Worm (Caenorhabditis elegans) whole organism, L2 larva: Measurements from ENCODE around the gene sec-3.

ENCODE experiments used
- C34F6.9 ChIP-seq: fragments of 150-350 bp; optimal IDR thresholded peaks from 2 replicates; lab custom pipeline; 2014; ENCODE audit warnings: missing biosample characterization, missing genetic modification characterization
- R02D3.7 ChIP-seq: fragments of 150-350 bp; optimal IDR thresholded peaks from 2 replicates; lab custom pipeline; 2014; ENCODE audit warnings: missing biosample characterization, missing genetic modification characterization
- Y55F3AM.14 ChIP-seq: fragments of 200-800 bp; sonication (Bioruptor generic); optimal IDR thresholded peaks from 2 replicates; lab custom pipeline; 2018; ENCODE audit warnings: mild to moderate bottlenecking, missing genetic modification characterization, missing compliant biosample characterization
- ZK546.5 ChIP-seq: sonication (generic microtip); optimal IDR thresholded peaks from 2 replicates; lab custom pipeline; 2017; ENCODE audit warnings: missing biosample characterization, missing genetic modification characterization
- alr-1 ChIP-seq: fragments of 150-350 bp; optimal IDR thresholded peaks from 2 replicates; lab custom pipeline; 2014; ENCODE audit warnings: missing biosample characterization, missing genetic modification characterization
- aly-2 ChIP-seq: fragments of 150-350 bp; optimal IDR thresholded peaks from 2 replicates; lab custom pipeline; 2014; ENCODE audit warnings: missing biosample characterization, missing genetic modification characterization
- ama-1 ChIP-seq: fragments of 150-350 bp; optimal IDR thresholded peaks from 2 replicates; lab custom pipeline; 2018; ENCODE audit warnings: inconsistent platforms
- blmp-1 ChIP-seq: sonication (generic microtip); optimal IDR thresholded peaks from 2 replicates; lab custom pipeline; 2017; ENCODE audit warnings: missing genetic modification characterization, mild to moderate bottlenecking, missing compliant biosample characterization, antibody characterized with exemption, moderate library complexity; ENCODE audit not compliant: insufficient read depth
- ceh-16 ChIP-seq: fragments of 150-350 bp; optimal IDR thresholded peaks from 2 replicates; lab custom pipeline; 2014; ENCODE audit warnings: missing biosample characterization, missing genetic modification characterization
- ceh-82 ChIP-seq: fragments of 150-350 bp; optimal IDR thresholded peaks from 2 replicates; lab custom pipeline; 2014; ENCODE audit warnings: missing biosample characterization, missing genetic modification characterization
- crh-2 ChIP-seq: sonication (generic microtip); optimal IDR thresholded peaks from 2 replicates; lab custom pipeline; 2017; ENCODE audit warnings: missing biosample characterization, missing genetic modification characterization
- dmd-4 ChIP-seq: sonication (generic microtip); optimal IDR thresholded peaks from 2 replicates; lab custom pipeline; 2017; ENCODE audit warnings: missing biosample characterization, missing genetic modification characterization
- egl-27 ChIP-seq: sonication (generic microtip); optimal IDR thresholded peaks from 3 replicates; lab custom pipeline; 2017; ENCODE audit warnings: missing biosample characterization, missing genetic modification reagents, missing genetic modification characterization
- elt-1 ChIP-seq: fragments of 150-350 bp; optimal IDR thresholded peaks from 2 replicates; lab custom pipeline; 2014; ENCODE audit warnings: missing biosample characterization, missing genetic modification characterization
- elt-3 ChIP-seq: sonication (generic microtip); optimal IDR thresholded peaks from 2 replicates; lab custom pipeline; 2017; ENCODE audit warnings: missing biosample characterization, missing genetic modification characterization
- fos-1 ChIP-seq: fragments of 150-350 bp; optimal IDR thresholded peaks from 2 replicates; lab custom pipeline; 2014; ENCODE audit warnings: missing biosample characterization, missing genetic modification characterization
- gmeb-1 ChIP-seq: fragments of 150-350 bp; optimal IDR thresholded peaks from 2 replicates; lab custom pipeline; 2014; ENCODE audit warnings: missing biosample characterization, missing genetic modification characterization
- lin-11 ChIP-seq: fragments of 150-350 bp; sonication (generic microtip); optimal IDR thresholded peaks from 2 replicates; lab custom pipeline; 2014; ENCODE audit warnings: missing biosample characterization, missing genetic modification characterization, inconsistent platforms, mixed read lengths
- lin-39 ChIP-seq: fragments of 150-350 bp; optimal IDR thresholded peaks from 2 replicates; lab custom pipeline; 2014; ENCODE audit warnings: missing biosample characterization, missing genetic modification reagents, missing genetic modification characterization
- lsy-2 ChIP-seq, 2 experiments: fragments of 150-350 bp in 1 of 2; sonication (generic microtip) in 1 of 2; optimal IDR thresholded peaks; 2 replicates each; lab custom pipeline; 2014 to 2017; ENCODE audit warnings: missing biosample characterization in 2 of 2, missing genetic modification characterization in 2 of 2
- mab-5 ChIP-seq: fragments of 150-350 bp; optimal IDR thresholded peaks from 2 replicates; lab custom pipeline; 2014; ENCODE audit warnings: missing biosample characterization, missing genetic modification characterization
- mbf-1 ChIP-seq: sonication (generic microtip); optimal IDR thresholded peaks from 2 replicates; lab custom pipeline; 2017; ENCODE audit warnings: missing biosample characterization, missing genetic modification characterization
- nhr-10 ChIP-seq: sonication (generic microtip); optimal IDR thresholded peaks from 2 replicates; lab custom pipeline; 2017; ENCODE audit warnings: missing biosample characterization, missing genetic modification characterization
- nhr-11 ChIP-seq: fragments of 150-350 bp; optimal IDR thresholded peaks from 2 replicates; lab custom pipeline; 2014; ENCODE audit warnings: missing biosample characterization, missing genetic modification characterization
- nhr-12 ChIP-seq: fragments of 150-350 bp; optimal IDR thresholded peaks from 2 replicates; lab custom pipeline; 2014; ENCODE audit warnings: missing biosample characterization, missing genetic modification characterization
- nhr-129 ChIP-seq: fragments of 150-350 bp; optimal IDR thresholded peaks from 2 replicates; lab custom pipeline; 2014; ENCODE audit warnings: missing biosample characterization, missing genetic modification characterization
- nhr-21 ChIP-seq: fragments of 150-350 bp; optimal IDR thresholded peaks from 2 replicates; lab custom pipeline; 2014; ENCODE audit warnings: missing biosample characterization, missing genetic modification characterization
- nhr-23 ChIP-seq: fragments of 150-350 bp; optimal IDR thresholded peaks from 2 replicates; lab custom pipeline; 2014; ENCODE audit warnings: missing biosample characterization, missing genetic modification reagents, missing genetic modification characterization
- nhr-237 ChIP-seq: fragments of 150-350 bp; optimal IDR thresholded peaks from 2 replicates; lab custom pipeline; 2014; ENCODE audit warnings: missing biosample characterization, missing genetic modification characterization
- nhr-25 ChIP-seq: fragments of 150-350 bp; sonication (generic microtip); optimal IDR thresholded peaks from 3 replicates; lab custom pipeline; 2014; ENCODE audit warnings: missing biosample characterization, missing genetic modification characterization
- nhr-6 ChIP-seq: fragments of 150-350 bp; optimal IDR thresholded peaks from 2 replicates; lab custom pipeline; 2014; ENCODE audit warnings: missing biosample characterization, missing genetic modification characterization
- nhr-77 ChIP-seq: fragments of 150-350 bp; optimal IDR thresholded peaks from 2 replicates; lab custom pipeline; 2014; ENCODE audit warnings: missing biosample characterization, missing genetic modification characterization
- peb-1 ChIP-seq: fragments of 150-350 bp; optimal IDR thresholded peaks from 2 replicates; lab custom pipeline; 2014; ENCODE audit warnings: missing biosample characterization, missing genetic modification characterization
- sem-4 ChIP-seq: fragments of 150-350 bp; optimal IDR thresholded peaks from 2 replicates; lab custom pipeline; 2014; ENCODE audit warnings: missing biosample characterization, missing genetic modification reagents, missing genetic modification characterization
- skn-1 ChIP-seq: sonication (generic microtip); optimal IDR thresholded peaks from 2 replicates; lab custom pipeline; 2017; ENCODE audit warnings: missing biosample characterization, missing genetic modification characterization
- sma-3 ChIP-seq: sonication (generic microtip); optimal IDR thresholded peaks from 2 replicates; lab custom pipeline; 2016; ENCODE audit warnings: missing genetic modification reagents, missing genetic modification characterization, missing compliant biosample characterization
- sma-9 ChIP-seq, 2 experiments: fragments of 150-350 bp in 1 of 2; sonication (generic microtip) in 1 of 2; optimal IDR thresholded peaks; 2 replicates each; lab custom pipeline; 2014 to 2016; ENCODE audit warnings: missing genetic modification characterization in 2 of 2, mild to moderate bottlenecking in 1 of 2, missing biosample characterization in 1 of 2, missing compliant biosample characterization in 1 of 2, missing genetic modification reagents in 1 of 2, moderate library complexity in 1 of 2
- snpc-4 ChIP-seq: fragments of 150-350 bp; optimal IDR thresholded peaks from 2 replicates; lab custom pipeline; 2014; ENCODE audit warnings: missing biosample characterization, missing genetic modification characterization
- unc-39 ChIP-seq: fragments of 150-350 bp; optimal IDR thresholded peaks from 2 replicates; lab custom pipeline; 2014; ENCODE audit warnings: missing biosample characterization, missing genetic modification characterization
- unc-55 ChIP-seq: fragments of 150-350 bp; sonication (generic microtip); optimal IDR thresholded peaks from 3 replicates; lab custom pipeline; 2014; ENCODE audit warnings: missing biosample characterization, missing genetic modification reagents, missing genetic modification characterization
- unc-62 ChIP-seq: fragments of 150-350 bp; optimal IDR thresholded peaks from 2 replicates; lab custom pipeline; 2014; ENCODE audit warnings: missing biosample characterization, missing genetic modification reagents, missing genetic modification characterization
- zag-1 ChIP-seq: fragments of 150-350 bp; optimal IDR thresholded peaks from 2 replicates; lab custom pipeline; 2014; ENCODE audit warnings: missing biosample characterization, missing genetic modification characterization
- ztf-1 ChIP-seq: fragments of 200-800 bp; sonication (Bioruptor generic); conservative IDR thresholded peaks from 2 replicates; pipeline ENCODE4 v1.3.6; 2022; ENCODE audit warnings: missing genetic modification characterization, missing compliant biosample characterization
- ztf-11 ChIP-seq: sonication (generic microtip); optimal IDR thresholded peaks from 2 replicates; lab custom pipeline; 2017; ENCODE audit warnings: missing biosample characterization, missing genetic modification characterization
- ztf-4 ChIP-seq: fragments of 150-350 bp; optimal IDR thresholded peaks from 2 replicates; lab custom pipeline; 2014; ENCODE audit warnings: missing biosample characterization, missing genetic modification characterization

sec-3 gene

DNA sequence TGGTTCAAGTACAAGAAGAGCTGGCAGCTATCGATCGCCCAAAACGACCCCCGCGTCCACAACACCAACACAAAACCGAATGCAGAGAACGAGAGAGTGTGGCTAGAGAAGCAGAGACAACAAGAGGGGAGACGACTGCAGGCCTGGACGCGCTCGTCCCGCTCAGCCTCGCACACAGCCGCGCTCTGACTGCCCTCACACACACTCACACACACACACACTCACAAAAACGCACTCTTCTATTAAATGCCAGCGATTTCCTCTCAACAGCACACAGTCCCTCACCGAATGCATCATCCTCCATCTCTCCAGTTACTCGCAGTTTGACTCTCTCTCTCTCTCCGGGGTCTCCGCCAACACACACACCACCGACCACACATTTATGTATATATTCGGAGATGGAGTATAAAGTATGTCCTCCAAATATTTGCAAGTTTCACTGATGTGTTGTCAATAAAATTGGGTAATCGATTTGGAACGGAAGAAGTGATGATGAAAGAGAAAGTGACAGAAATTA, 28.0 kb upstream of the sec-3 start (continued):
- TF ChIP-seq nhr-6 (tag; lab: Kevin White, UChicago) (peak; percentile 91), nhr-129 (tag; lab: Kevin White, UChicago) (peak; percentile 98), alr-1 (no peak), egl-27 (tag; lab: Kevin White, UChicago) (peak; percentile 95), mbf-1 (tag; lab: Kevin White, UChicago) (no peak), nhr-12 (tag; lab: Kevin White, UChicago) (no peak), lin-11 (tag; lab: Kevin White, UChicago) (peak; percentile 91), zag-1 (tag; lab: Kevin White, UChicago) (peak; percentile 91), mab-5 (tag; lab: Kevin White, UChicago) (peak; percentile 85), peb-1 (tag; lab: Kevin White, UChicago) (peak; percentile 44), nhr-10 (tag; lab: Kevin White, UChicago) (no peak), unc-39 (tag; lab: Kevin White, UChicago) (peak; percentile 92), R02D3.7 (tag; lab: Kevin White, UChicago) (no peak), elt-1 (tag; lab: Kevin White, UChicago) (no peak), sem-4 (tag; lab: Kevin White, UChicago) (peak; percentile 92), nhr-25 (tag; lab: Kevin White, UChicago) (peak; percentile 93)

DNA sequence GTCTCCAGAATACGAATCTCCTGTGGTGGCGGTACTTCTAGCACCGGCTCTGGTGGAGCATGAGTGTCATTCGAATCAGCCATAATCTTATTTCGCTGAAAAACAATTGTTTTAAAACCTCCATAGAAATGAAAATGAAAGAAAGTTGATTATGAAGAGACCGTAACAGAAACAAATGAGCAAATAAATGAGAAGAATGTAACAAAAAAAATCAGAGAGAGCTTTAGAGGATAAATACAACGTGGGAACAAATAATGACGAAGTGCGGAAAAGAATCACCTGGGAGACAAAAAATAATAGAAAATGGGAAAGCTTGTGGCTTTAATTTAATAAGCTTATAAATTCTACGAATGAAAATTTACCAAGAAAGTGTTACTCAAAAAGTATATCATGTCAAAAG, 27.3 kb upstream of the sec-3 start, which contains the start of gene spc-1:
spc-1 (minus strand) TSS at position 101 of the 400 bp plus-strand sequence.
- TF ChIP-seq peb-1 (tag; lab: Kevin White, UChicago) = no peak
- no peak for TF ChIP-seq snpc-4
- TF ChIP-seq crh-2 (tag; lab: Kevin White, UChicago) = no peak
- no peak for TF ChIP-seq nhr-10 (tag; lab: Kevin White, UChicago)
- TF ChIP-seq nhr-21 (tag; lab: Kevin White, UChicago) = no peak
- TF ChIP-seq fos-1 = no peak
- no peak for TF ChIP-seq dmd-4 (tag; lab: Kevin White, UChicago)
- no peak for TF ChIP-seq aly-2 (tag; lab: Kevin White, UChicago)
- TF ChIP-seq nhr-23 (tag; lab: Kevin White, UChicago) = no peak
- TF ChIP-seq mab-5 (tag; lab: Kevin White, UChicago) = no peak
- TF ChIP-seq ztf-4 (tag; lab: Kevin White, UChicago) = no peak
- TF ChIP-seq blmp-1 (tag; lab: Kevin White, UChicago) = no peak
- no peak for TF ChIP-seq nhr-77
- no peak for TF ChIP-seq nhr-237 (tag; lab: Kevin White, UChicago)
- TF ChIP-seq ceh-16 = no peak
- no peak for TF ChIP-seq gmeb-1 (tag; lab: Kevin White, UChicago)
- TF ChIP-seq zag-1 (tag; lab: Kevin White, UChicago) = no peak

DNA sequence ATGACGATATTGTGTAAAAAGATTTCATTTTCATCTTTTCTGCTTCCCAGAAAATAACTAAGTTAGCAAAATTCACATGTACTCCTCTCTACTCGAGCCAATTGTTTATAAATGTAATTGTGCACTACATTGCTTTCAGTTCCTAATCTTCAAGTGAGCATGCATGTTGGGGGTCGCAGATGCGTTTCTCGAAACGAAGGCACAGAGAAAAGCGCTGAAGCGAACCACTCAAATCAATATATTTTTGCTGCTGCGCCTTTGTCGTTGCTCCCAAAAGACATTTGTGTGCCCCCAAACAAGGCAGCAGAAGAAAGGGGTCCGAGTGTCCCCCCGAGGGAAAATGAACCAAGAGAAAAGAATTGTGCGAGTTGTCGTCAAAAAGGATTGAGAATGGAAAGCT, 26.6 kb upstream of the sec-3 start:
- TF ChIP-seq ceh-82 (tag; lab: Kevin White, UChicago) (no peak), alr-1 (no peak), fos-1 (no peak), ztf-1 (no peak), nhr-21 (tag; lab: Kevin White, UChicago) (no peak), nhr-11 (tag; lab: Kevin White, UChicago) (no peak), R02D3.7 (tag; lab: Kevin White, UChicago) (no peak), nhr-237 (tag; lab: Kevin White, UChicago) (no peak), lin-11 (tag; lab: Kevin White, UChicago) (no peak), Y55F3AM.14 (GFP tag; lab: Kevin White, UChicago) (peak; percentile 42), skn-1 (tag; lab: Kevin White, UChicago) (no peak), nhr-129 (tag; lab: Kevin White, UChicago) (peak; percentile 2), nhr-10 (tag; lab: Kevin White, UChicago) (no peak), aly-2 (tag; lab: Kevin White, UChicago) (no peak), ama-1 (no peak), elt-3 (tag; lab: Kevin White, UChicago) (no peak), mab-5 (tag; lab: Kevin White, UChicago) (peak; percentile 0), sem-4 (tag; lab: Kevin White, UChicago) (no peak), unc-62 (GFP tag; lab: Kevin White, UChicago) (no peak), mbf-1 (tag; lab: Kevin White, UChicago) (no peak), sma-3 (GFP tag; lab: Kevin White, UChicago) (no peak), peb-1 (tag; lab: Kevin White, UChicago) (no peak), C34F6.9 (peak; percentile 62), nhr-6 (tag; lab: Kevin White, UChicago) (no peak), crh-2 (tag; lab: Kevin White, UChicago) (no peak), snpc-4 (no peak), ztf-11 (no peak), elt-1 (tag; lab: Kevin White, UChicago) (no peak), ztf-4 (tag; lab: Kevin White, UChicago) (no peak), lsy-2 (tag; optimal IDR thresholded peaks at IDR 0.05; lab: Kevin White, UChicago) (peak in 1 of 2 experiments; percentile 41), ceh-16 (no peak), ZK546.5 (tag; lab: Kevin White, UChicago) (no peak), nhr-12 (tag; lab: Kevin White, UChicago) (no peak), unc-55 (peak; percentile 20), zag-1 (tag; lab: Kevin White, UChicago) (no peak), gmeb-1 (tag; lab: Kevin White, UChicago) (no peak), sma-9 (GFP tag; optimal IDR thresholded peaks at IDR 0.05; lab: Kevin White, UChicago) (no peak), sma-9 (tag; optimal IDR thresholded peaks at IDR 0.05; lab: Kevin White, UChicago) (no peak), egl-27 (tag; lab: Kevin White, UChicago) (no peak), lin-39 (no peak)
